Worm (Caenorhabditis elegans): ENCODE measurements around the gene ddn-3.

DNA sequence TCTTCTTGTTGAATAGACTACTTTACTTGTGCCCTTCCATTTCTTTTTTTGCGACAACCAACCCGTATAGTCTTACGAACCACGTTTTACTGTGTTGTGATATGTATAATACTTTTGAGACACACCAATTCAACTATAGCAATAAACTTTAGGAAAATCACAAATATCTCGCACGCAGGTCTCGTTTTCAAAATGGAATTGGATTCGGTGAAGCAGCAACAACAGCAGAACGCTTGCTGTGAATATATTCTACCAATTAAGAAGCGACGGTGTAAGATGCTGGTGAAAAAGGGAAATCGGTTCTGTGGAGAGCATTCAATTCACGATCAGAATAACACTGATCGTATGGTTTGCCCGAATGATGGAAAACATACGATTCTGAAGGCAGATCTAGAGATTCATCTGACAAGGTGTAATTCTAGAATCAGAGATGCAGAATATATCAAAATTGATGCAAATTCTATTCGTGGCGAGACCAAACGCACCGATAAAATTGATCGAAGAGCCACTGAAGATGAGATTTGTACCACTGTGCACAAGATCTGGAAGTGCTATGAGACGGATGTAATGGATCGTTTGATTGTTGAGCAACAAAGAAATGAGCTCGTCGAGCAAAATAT, 43.4 kb upstream of the ddn-3 start, which contains the start of gene Y49A3A.3:
- TF ChIP-seq nhr-237 (tag; optimal IDR thresholded peaks at IDR 0.05) (no peak), unc-55 (GFP tag; optimal IDR thresholded peaks at IDR 0.05) (no peak), blmp-1 (tag; optimal IDR thresholded peaks at IDR 0.05; ENCODE audit: insufficient read depth) (no peak), lin-13 (GFP tag; optimal IDR thresholded peaks at IDR 0.05) (peak; percentile 37), unc-62 (GFP tag; optimal IDR thresholded peaks at IDR 0.05) (no peak), C34F6.9 (tag; optimal IDR thresholded peaks at IDR 0.05) (no peak), nhr-6 (tag; optimal IDR thresholded peaks at IDR 0.05) (no peak), egl-27 (tag; optimal IDR thresholded peaks at IDR 0.05) (no peak), fos-1 (tag; optimal IDR thresholded peaks at IDR 0.05) (no peak), lin-39 (tag; optimal IDR thresholded peaks at IDR 0.05) (no peak)

Measured in whole organism, L2 larva.